Worm (Caenorhabditis elegans) whole organism, young adult: Measurements from ENCODE around the gene ZC449.5.
A peak's percentile ranks its signal among the peaks of the same experiment; 100 is the strongest.

ENCODE experiments used
- B0035.1 ChIP-seq: sonication (generic microtip); optimal IDR thresholded peaks from 2 replicates; lab custom pipeline; 2016; ENCODE audit warnings: missing genetic modification characterization, mild to moderate bottlenecking, missing compliant biosample characterization, missing genotype, missing genetic modification reagents
- B0261.1 ChIP-seq: sonication (generic microtip); optimal IDR thresholded peaks from 2 replicates; lab custom pipeline; 2016; ENCODE audit warnings: mild to moderate bottlenecking, missing genetic modification characterization, moderate library complexity, missing compliant biosample characterization
- F22D6.2 ChIP-seq: sonication (generic microtip); optimal IDR thresholded peaks from 2 replicates; lab custom pipeline; 2016; ENCODE audit warnings: mild to moderate bottlenecking, missing genetic modification characterization, missing compliant biosample characterization
- F39B2.1 ChIP-seq: fragments of 200-800 bp; sonication (Bioruptor generic); IDR thresholded peaks from 2 replicates; pipeline ENCODE4 v1.3.6; 2022; ENCODE audit warnings: missing genetic modification reagents, missing genetic modification characterization, missing compliant biosample characterization
- F49E8.2 ChIP-seq: sonication (generic microtip); optimal IDR thresholded peaks from 3 replicates; lab custom pipeline; 2017; ENCODE audit warnings: missing genetic modification characterization, mild to moderate bottlenecking, missing compliant biosample characterization, antibody characterized with exemption, moderate library complexity; ENCODE audit not compliant: insufficient read depth
- F55B11.4 ChIP-seq: sonication (generic microtip); optimal IDR thresholded peaks from 2 replicates; lab custom pipeline; 2016; ENCODE audit warnings: missing compliant biosample characterization, missing genetic modification characterization, borderline replicate concordance; ENCODE audit not compliant: insufficient read depth
- F57C9.4 ChIP-seq: sonication (generic microtip); optimal IDR thresholded peaks from 2 replicates; lab custom pipeline; 2017; ENCODE audit warnings: mild to moderate bottlenecking, missing genetic modification characterization, missing compliant biosample characterization
- Y56A3A.18 ChIP-seq: fragments of 200-800 bp; sonication (Bioruptor generic); IDR thresholded peaks from 2 replicates; pipeline ENCODE4 v1.3.6; 2022; ENCODE audit warnings: missing genetic modification reagents, missing genetic modification characterization, missing compliant biosample characterization
- Y79H2A.3 ChIP-seq: fragments of 200-800 bp; sonication (Bioruptor generic); conservative IDR thresholded peaks from 2 replicates; pipeline ENCODE4 v1.3.6; 2022; ENCODE audit warnings: missing genetic modification reagents, missing genetic modification characterization, missing compliant biosample characterization
- ZK185.1 ChIP-seq: sonication (generic microtip); optimal IDR thresholded peaks from 2 replicates; lab custom pipeline; 2016; ENCODE audit warnings: mild to moderate bottlenecking, missing genetic modification characterization, missing compliant biosample characterization; ENCODE audit not compliant: poor library complexity, severe bottlenecking
- aptf-2 ChIP-seq: fragments of 200-800 bp; sonication (Bioruptor generic); conservative IDR thresholded peaks from 2 replicates; pipeline ENCODE4 v1.3.6; 2022; ENCODE audit warnings: missing genetic modification reagents, missing genetic modification characterization, missing compliant biosample characterization
- aptf-3 ChIP-seq: fragments of 200-800 bp; sonication (Bioruptor generic); IDR thresholded peaks from 2 replicates; pipeline ENCODE4 v1.3.6; 2022; ENCODE audit warnings: missing genetic modification characterization, missing compliant biosample characterization
- attf-5 ChIP-seq: fragments of 200-800 bp; sonication (Bioruptor generic); optimal IDR thresholded peaks from 2 replicates; lab custom pipeline; 2018; ENCODE audit warnings: mild to moderate bottlenecking, missing genetic modification characterization, missing compliant biosample characterization
- attf-6 ChIP-seq: fragments of 200-800 bp; sonication (Bioruptor generic); IDR thresholded peaks from 2 replicates; pipeline ENCODE4 v1.3.6; 2022; ENCODE audit warnings: missing genetic modification reagents, missing genetic modification characterization, missing compliant biosample characterization
- ccch-3 ChIP-seq: fragments of 200-800 bp; sonication (Bioruptor generic); optimal IDR thresholded peaks from 2 replicates; lab custom pipeline; 2018; ENCODE audit warnings: mild to moderate bottlenecking, missing genetic modification characterization, missing compliant biosample characterization
- ceh-27 ChIP-seq: fragments of 200-800 bp; sonication (Bioruptor generic); optimal IDR thresholded peaks from 2 replicates; lab custom pipeline; 2018; ENCODE audit warnings: mild to moderate bottlenecking, missing genetic modification characterization, moderate library complexity, missing compliant biosample characterization
- die-1 ChIP-seq: sonication (generic microtip); optimal IDR thresholded peaks from 2 replicates; lab custom pipeline; 2016; ENCODE audit warnings: missing genotype, mild to moderate bottlenecking, missing genetic modification characterization, missing compliant biosample characterization
- efl-1 ChIP-seq: fragments of 150-350 bp; optimal IDR thresholded peaks from 2 replicates; lab custom pipeline; 2014; ENCODE audit warnings: missing biosample characterization, missing genetic modification reagents, missing genetic modification characterization
- him-1 ChIP-seq: sonication (generic microtip); optimal IDR thresholded peaks from 2 replicates; lab custom pipeline; 2016; ENCODE audit warnings: missing genotype, missing genetic modification reagents, missing genetic modification characterization, missing compliant biosample characterization
- hlh-26 ChIP-seq: fragments of 200-800 bp; sonication (Bioruptor generic); conservative IDR thresholded peaks from 2 replicates; pipeline ENCODE4 v1.3.6; 2022; ENCODE audit warnings: missing genetic modification reagents, missing genetic modification characterization, missing compliant biosample characterization
- hsf-1 ChIP-seq: fragments of 200-800 bp; sonication (Bioruptor generic); IDR thresholded peaks from 2 replicates; pipeline ENCODE4 v1.3.6; 2022; ENCODE audit warnings: missing genetic modification reagents, missing genetic modification characterization, missing compliant biosample characterization
- let-526 ChIP-seq: fragments of 200-800 bp; sonication (Bioruptor generic); IDR thresholded peaks from 2 replicates; pipeline ENCODE4 v1.3.6; 2022; ENCODE audit warnings: missing genetic modification reagents, missing genetic modification characterization, missing compliant biosample characterization
- lin-26 ChIP-seq: fragments of 200-800 bp; sonication (Bioruptor generic); IDR thresholded peaks from 2 replicates; pipeline ENCODE4 v1.3.6; 2022; ENCODE audit warnings: missing genetic modification reagents, missing genetic modification characterization, missing compliant biosample characterization
- madf-8 ChIP-seq: fragments of 200-800 bp; sonication (Bioruptor generic); conservative IDR thresholded peaks from 2 replicates; pipeline ENCODE4 v1.3.6; 2022; ENCODE audit warnings: missing genetic modification reagents, missing genetic modification characterization, missing compliant biosample characterization
- mcd-1 ChIP-seq: fragments of 200-800 bp; sonication (Bioruptor generic); IDR thresholded peaks from 2 replicates; pipeline ENCODE4 v1.3.6; 2022; ENCODE audit warnings: missing genetic modification reagents, missing genetic modification characterization, missing compliant biosample characterization
- mes-4 ChIP-seq: sonication (generic microtip); optimal IDR thresholded peaks from 2 replicates; lab custom pipeline; 2016; ENCODE audit warnings: missing genotype, missing genetic modification characterization, missing compliant biosample characterization
- mxl-1 ChIP-seq: sonication (generic microtip); optimal IDR thresholded peaks from 2 replicates; lab custom pipeline; 2016; ENCODE audit warnings: missing genetic modification characterization, missing compliant biosample characterization
- nfya-2 ChIP-seq: fragments of 200-800 bp; sonication (Bioruptor generic); IDR thresholded peaks from 2 replicates; pipeline ENCODE4 v1.3.6; 2022; ENCODE audit warnings: missing genetic modification reagents, missing genetic modification characterization, missing compliant biosample characterization
- nhr-27 ChIP-seq: fragments of 200-800 bp; sonication (Bioruptor generic); optimal IDR thresholded peaks from 2 replicates; lab custom pipeline; 2018; ENCODE audit warnings: mild to moderate bottlenecking, missing genetic modification characterization, moderate library complexity, missing compliant biosample characterization
- rpc-1 ChIP-seq, 2 experiments: fragments of 150-350 bp in 1 of 2; sonication (generic microtip) in 1 of 2; optimal IDR thresholded peaks; 2 replicates each; lab custom pipeline; 2014 to 2018; ENCODE audit warnings: missing biosample characterization in 1 of 2, missing genetic modification characterization in 1 of 2, missing genetic modification reagents in 1 of 2, missing genotype in 1 of 2
- sdz-38 ChIP-seq: sonication (generic microtip); optimal IDR thresholded peaks from 2 replicates; lab custom pipeline; 2016; ENCODE audit warnings: missing genotype, missing genetic modification characterization, missing compliant biosample characterization
- somi-1 ChIP-seq: fragments of 200-800 bp; sonication (Bioruptor generic); optimal IDR thresholded peaks from 2 replicates; lab custom pipeline; 2018; ENCODE audit warnings: mild to moderate bottlenecking, missing genetic modification characterization, missing compliant biosample characterization
- xnd-1 ChIP-seq: sonication (generic microtip); optimal IDR thresholded peaks from 2 replicates; lab custom pipeline; 2016; ENCODE audit warnings: missing genotype, missing genetic modification reagents, missing genetic modification characterization, missing compliant biosample characterization
- ztf-18 ChIP-seq: sonication (generic microtip); optimal IDR thresholded peaks from 2 replicates; lab custom pipeline; 2016; ENCODE audit warnings: missing genotype, mild to moderate bottlenecking, missing genetic modification characterization, missing compliant biosample characterization
- ztf-28 ChIP-seq: fragments of 200-800 bp; sonication (Bioruptor generic); IDR thresholded peaks from 2 replicates; pipeline ENCODE4 v1.3.6; 2022; ENCODE audit warnings: missing genetic modification reagents, missing genetic modification characterization, missing compliant biosample characterization

ZC449.5 gene

DNA sequence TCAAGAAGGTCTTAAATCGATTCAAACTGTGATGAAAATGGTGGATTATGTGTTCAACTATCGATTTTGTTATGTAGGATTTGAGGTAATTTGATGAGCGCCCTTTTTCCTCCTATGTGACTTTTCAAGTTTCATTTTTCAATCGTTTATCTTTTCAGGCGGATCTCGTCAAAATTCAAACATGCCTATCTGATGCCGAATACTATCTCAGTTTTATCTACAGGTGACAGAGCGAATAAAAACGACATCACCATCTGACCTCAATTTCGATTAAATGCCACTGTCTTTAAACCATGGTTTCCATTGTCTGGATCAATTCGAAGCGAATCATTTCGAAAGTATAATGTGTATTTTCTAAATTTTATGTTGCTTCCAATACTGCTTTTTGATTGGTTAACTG, 24.2 kb upstream of the ZC449.5 start:
- TF ChIP-seq him-1 (tag; lab: Kevin White, UChicago) (no peak), nhr-27 (tag; lab: Kevin White, UChicago) (no peak), mxl-1 (tag; lab: Kevin White, UChicago) (no peak), aptf-3 (no peak), hlh-26 (GFP tag; lab: Robert Waterston, UW) (no peak), ccch-3 (no peak), madf-8 (GFP tag; lab: Robert Waterston, UW) (no peak), xnd-1 (tag; lab: Kevin White, UChicago) (no peak), B0035.1 (tag; lab: Kevin White, UChicago) (no peak), mcd-1 (GFP tag; lab: Robert Waterston, UW) (no peak), F49E8.2 (tag; lab: Kevin White, UChicago) (no peak), B0261.1 (tag; lab: Kevin White, UChicago) (no peak), ztf-28 (no peak), lin-26 (GFP tag; lab: Robert Waterston, UW) (no peak), Y56A3A.18 (no peak)

DNA sequence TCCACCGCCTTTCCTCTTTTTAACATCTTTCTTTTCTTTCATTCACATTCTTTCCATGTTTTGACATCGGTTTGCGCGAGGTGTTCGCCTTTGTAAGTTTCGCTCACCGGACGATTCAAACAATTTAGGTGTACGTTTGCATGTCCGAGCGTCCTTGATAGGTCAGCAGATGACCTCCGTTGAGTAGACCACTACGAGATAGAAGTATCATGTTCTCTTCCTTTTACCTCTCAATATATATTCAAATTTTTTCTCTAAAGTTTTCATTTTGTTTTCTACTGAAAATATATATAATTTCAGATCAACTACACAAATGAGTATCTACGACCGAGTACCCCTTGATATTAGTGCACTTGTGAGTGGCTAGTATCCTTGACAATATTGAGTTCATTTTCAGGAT, 23.2 kb upstream of the ZC449.5 start, which contains the start of gene C24H10.3:
TSS of gene C24H10.3 (plus strand) at position 301 of the 400 bp plus-strand sequence.
- no peak for TF ChIP-seq F49E8.2 (tag; lab: Kevin White, UChicago)

DNA sequence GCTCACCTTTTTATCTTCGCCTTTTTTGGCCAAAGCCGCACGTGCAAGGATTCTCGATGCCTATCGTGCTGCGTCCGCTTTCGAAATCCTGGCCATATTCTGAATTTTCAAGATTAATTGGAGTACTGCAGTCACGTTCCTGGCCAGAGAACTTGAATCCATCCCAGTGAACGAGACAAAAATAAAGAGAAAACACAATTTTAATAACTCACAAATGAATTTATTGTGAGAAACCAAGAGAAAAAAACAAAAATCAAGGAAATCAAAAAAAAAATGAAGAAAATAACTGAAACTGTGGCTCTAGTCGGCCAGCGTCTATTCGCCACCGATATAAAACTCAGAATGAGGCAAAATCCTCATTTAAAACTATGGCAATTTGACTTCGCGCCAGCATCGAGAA, 21.6 kb upstream of the ZC449.5 start, which contains the start of gene C24H10.4:
TSS of gene C24H10.4 (minus strand) at position 101 of the 400 bp plus-strand sequence.
- no peak for TF ChIP-seq aptf-2 (GFP tag; lab: Robert Waterston, UW)
- peak; percentile 60 for TF ChIP-seq ztf-18 (tag; lab: Kevin White, UChicago)
- TF ChIP-seq, all 124 proteins: peak for 1

DNA sequence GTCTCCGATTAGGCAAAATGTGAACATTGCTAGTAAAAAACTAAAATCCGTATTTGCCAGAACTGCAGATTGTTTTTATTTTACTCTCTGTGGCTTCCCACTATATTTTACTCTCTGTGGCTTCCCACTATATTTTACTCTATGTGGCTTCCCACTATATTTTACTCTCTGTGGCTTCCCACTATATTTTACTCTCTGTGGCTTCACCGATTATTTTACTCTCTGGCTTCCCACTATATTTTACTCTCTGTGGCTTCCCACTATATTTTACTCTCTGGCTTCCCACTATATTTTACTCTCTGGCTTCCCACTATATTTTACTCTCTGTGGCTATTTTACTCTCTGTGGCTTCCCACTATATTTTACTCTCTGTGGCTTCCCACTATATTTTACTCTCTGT, 18.6 kb upstream of the ZC449.5 start:
- peak; percentile 9 for TF ChIP-seq die-1 (tag; lab: Kevin White, UChicago)
- TF ChIP-seq mes-4 (tag; lab: Kevin White, UChicago) = peak; percentile 2

DNA sequence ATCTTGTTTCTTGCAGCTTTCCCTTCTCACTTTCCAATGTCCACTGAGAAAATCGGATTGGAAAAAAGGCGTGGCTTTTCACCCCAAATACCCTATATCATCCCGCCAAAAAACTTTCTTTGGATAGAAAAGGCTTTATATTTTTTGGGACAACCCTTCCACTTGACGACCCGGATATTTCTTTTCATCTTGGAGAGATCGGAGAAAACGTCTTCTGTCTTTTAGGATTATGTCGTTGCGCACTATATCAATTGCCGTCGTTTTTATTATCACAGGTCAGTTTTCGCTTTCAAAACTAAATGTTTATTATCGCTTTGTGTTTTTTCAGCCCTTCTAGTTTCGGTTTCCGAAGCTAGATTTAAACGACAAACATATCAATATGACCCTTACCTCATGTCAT, 6.3 kb upstream of the ZC449.5 start, which contains the start of gene Y64H9A.2:
TSS of gene Y64H9A.2 (plus strand) at position 90 of the 400 bp plus-strand sequence.
- no peak for TF ChIP-seq let-526 (GFP tag; lab: Robert Waterston, UW)
- no peak for TF ChIP-seq F57C9.4 (tag; lab: Kevin White, UChicago)
- TF ChIP-seq rpc-1 (optimal IDR thresholded peaks at IDR 0.05; lab: Kevin White, UChicago) = no peak
- no peak for TF ChIP-seq rpc-1 (tag; optimal IDR thresholded peaks at IDR 0.05; lab: Kevin White, UChicago)
- no peak for TF ChIP-seq F22D6.2 (tag; lab: Kevin White, UChicago)
- TF ChIP-seq sdz-38 = no peak
- no peak for TF ChIP-seq attf-6 (GFP tag; lab: Robert Waterston, UW)
- no peak for TF ChIP-seq mes-4 (tag; lab: Kevin White, UChicago)
- TF ChIP-seq somi-1 (GFP tag; lab: Kevin White, UChicago) = no peak
- TF ChIP-seq efl-1 (GFP tag; lab: Kevin White, UChicago) = no peak
- no peak for TF ChIP-seq hsf-1 (GFP tag; lab: Robert Waterston, UW)
- no peak for TF ChIP-seq Y79H2A.3
- no peak for TF ChIP-seq attf-5 (GFP tag; lab: Kevin White, UChicago)

DNA sequence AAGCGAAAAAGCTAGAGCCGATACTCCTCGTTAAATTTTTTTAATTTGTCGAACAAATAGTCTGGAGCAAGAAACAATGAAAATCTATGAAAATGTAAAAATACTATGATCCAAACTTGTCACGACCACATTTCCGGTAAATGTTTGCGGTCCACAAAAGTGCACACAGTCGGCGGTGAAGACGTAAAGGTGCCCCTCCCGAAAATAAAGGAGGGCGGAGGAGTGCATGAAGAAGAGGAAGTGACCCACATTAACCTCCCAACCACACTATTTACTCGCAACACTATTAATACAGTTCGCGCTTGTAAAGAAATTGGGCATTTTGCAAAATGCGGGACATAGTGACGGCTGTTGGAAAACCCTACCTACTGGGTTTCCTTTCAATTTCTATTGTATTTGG, 2.5 kb upstream of the ZC449.5 start:
- TF ChIP-seq hlh-26 (GFP tag; lab: Robert Waterston, UW) (no peak), xnd-1 (tag; lab: Kevin White, UChicago) (no peak), F22D6.2 (tag; lab: Kevin White, UChicago) (no peak), F55B11.4 (tag; lab: Kevin White, UChicago) (no peak), F39B2.1 (GFP tag; lab: Robert Waterston, UW) (no peak), ZK185.1 (tag; lab: Kevin White, UChicago) (no peak), ztf-28 (no peak), mcd-1 (GFP tag; lab: Robert Waterston, UW) (no peak), nfya-2 (GFP tag; lab: Robert Waterston, UW) (no peak), ceh-27 (GFP tag; lab: Kevin White, UChicago) (no peak)
- TF ChIP-seq, all 124 proteins: peak for 0
